Worm (Caenorhabditis elegans) whole organism, L1 larva: Measurements from ENCODE around the gene rips-1.
A peak's percentile ranks its signal among the peaks of the same experiment; 100 is the strongest.

Source experiments
- C04F5.9 ChIP-seq: sonication (generic microtip); optimal IDR thresholded peaks from 2 replicates; lab custom pipeline; 2016; ENCODE audit warnings: missing genetic modification characterization, missing compliant biosample characterization
- C34B4.2 ChIP-seq: sonication (generic microtip); optimal IDR thresholded peaks from 2 replicates; lab custom pipeline; 2017; ENCODE audit warnings: mild to moderate bottlenecking, missing genetic modification characterization, missing compliant biosample characterization
- Y116A8C.19 ChIP-seq: sonication (generic microtip); optimal IDR thresholded peaks from 2 replicates; lab custom pipeline; 2016; ENCODE audit warnings: missing compliant biosample characterization, missing genetic modification characterization, borderline replicate concordance
- alr-1 ChIP-seq: fragments of 200-800 bp; sonication (Bioruptor generic); optimal IDR thresholded peaks from 2 replicates; lab custom pipeline; 2018; ENCODE audit warnings: borderline replicate concordance, mild to moderate bottlenecking, missing genetic modification characterization, missing compliant biosample characterization
- blmp-1 ChIP-seq: fragments of 150-350 bp; optimal IDR thresholded peaks from 2 replicates; lab custom pipeline; 2014; ENCODE audit warnings: missing biosample characterization, missing genetic modification characterization
- ceh-63 ChIP-seq: fragments of 200-800 bp; sonication (Bioruptor generic); optimal IDR thresholded peaks from 2 replicates; lab custom pipeline; 2018; ENCODE audit warnings: mild to moderate bottlenecking, missing genetic modification characterization, missing compliant biosample characterization
- ceh-8 ChIP-seq: fragments of 200-800 bp; sonication (Bioruptor generic); optimal IDR thresholded peaks from 2 replicates; lab custom pipeline; 2018; ENCODE audit warnings: mild to moderate bottlenecking, missing genetic modification characterization, moderate library complexity, missing compliant biosample characterization
- ceh-82 ChIP-seq, 3 experiments: fragments of 150-350 bp in 1 of 3; sonication (generic microtip) in 2 of 3; optimal IDR thresholded peaks; 2 replicates each; lab custom pipeline; 2014 to 2017; ENCODE audit warnings: missing biosample characterization in 3 of 3, missing genetic modification characterization in 3 of 3
- ceh-88 ChIP-seq: fragments of 200-800 bp; sonication (Bioruptor generic); IDR thresholded peaks from 2 replicates; pipeline ENCODE4 v1.3.6; 2022; ENCODE audit warnings: missing genetic modification characterization, missing compliant biosample characterization
- dpl-1 ChIP-seq, 3 experiments: fragments of 150-350 bp in 2 of 3; sonication (generic microtip) in 1 of 3; optimal IDR thresholded peaks; 2 replicates each; lab custom pipeline; 2014 to 2017; ENCODE audit warnings: missing biosample characterization in 3 of 3, missing genetic modification characterization in 3 of 3, missing genetic modification reagents in 3 of 3
- dsc-1 ChIP-seq: sonication (generic microtip); optimal IDR thresholded peaks from 2 replicates; lab custom pipeline; 2016; ENCODE audit warnings: mild to moderate bottlenecking, missing genetic modification characterization, missing compliant biosample characterization
- efl-1 ChIP-seq, 4 experiments: fragments of 150-350 bp; optimal IDR thresholded peaks in 3 of 4; peaks in 1 of 4; 1 replicate in 1 of 4; 2 replicates in 3 of 4; lab custom pipeline; 2014; ENCODE audit warnings: missing biosample characterization in 2 of 4, missing genetic modification characterization in 2 of 4, missing genetic modification reagents in 2 of 4
- egl-13 ChIP-seq: sonication (generic microtip); optimal IDR thresholded peaks from 2 replicates; lab custom pipeline; 2016; ENCODE audit warnings: missing genotype, missing genetic modification reagents, missing genetic modification characterization, missing compliant biosample characterization
- egl-27 ChIP-seq, 2 experiments: fragments of 150-350 bp in 1 of 2; sonication (generic microtip); optimal IDR thresholded peaks; 3 replicates each; lab custom pipeline; 2017 to 2018; ENCODE audit warnings: missing biosample characterization in 2 of 2, missing genetic modification characterization in 2 of 2, missing genetic modification reagents in 2 of 2
- elt-2 ChIP-seq: sonication (generic microtip); optimal IDR thresholded peaks from 2 replicates; lab custom pipeline; 2016; ENCODE audit warnings: missing genetic modification characterization, mild to moderate bottlenecking, inconsistent platforms, missing compliant biosample characterization, missing genetic modification reagents
- elt-3 ChIP-seq, 6 experiments: fragments of 150-350 bp in 1 of 6; sonication (generic microtip); optimal IDR thresholded peaks; 2 replicates each; lab custom pipeline; 2017 to 2018; ENCODE audit warnings: missing biosample characterization in 6 of 6, missing genetic modification characterization in 6 of 6, inconsistent platforms in 1 of 6
- ets-5 ChIP-seq: fragments of 200-800 bp; sonication (Bioruptor generic); IDR thresholded peaks from 2 replicates; pipeline ENCODE4 v1.3.6; 2022; ENCODE audit warnings: missing genetic modification characterization, missing compliant biosample characterization
- fkh-10 ChIP-seq: sonication (generic microtip); optimal IDR thresholded peaks from 2 replicates; lab custom pipeline; 2017; ENCODE audit warnings: missing biosample characterization, missing genetic modification reagents, missing genetic modification characterization
- fkh-4 ChIP-seq: sonication (generic microtip); optimal IDR thresholded peaks from 2 replicates; lab custom pipeline; 2016; ENCODE audit warnings: missing compliant biosample characterization, missing genetic modification characterization, borderline replicate concordance
- fkh-8 ChIP-seq: sonication (generic microtip); optimal IDR thresholded peaks from 2 replicates; lab custom pipeline; 2016; ENCODE audit warnings: mild to moderate bottlenecking, missing genetic modification characterization, missing compliant biosample characterization
- grh-1 ChIP-seq: fragments of 200-800 bp; sonication (Bioruptor generic); IDR thresholded peaks from 2 replicates; pipeline ENCODE4 v1.3.6; 2022; ENCODE audit warnings: missing genetic modification reagents, missing genetic modification characterization, missing compliant biosample characterization
- hlh-4 ChIP-seq: sonication (generic microtip); optimal IDR thresholded peaks from 2 replicates; lab custom pipeline; 2016; ENCODE audit warnings: mild to moderate bottlenecking, missing genetic modification characterization, missing compliant biosample characterization
- irx-1 ChIP-seq: sonication (generic microtip); optimal IDR thresholded peaks from 2 replicates; lab custom pipeline; 2016; ENCODE audit warnings: missing genetic modification characterization, missing compliant biosample characterization
- lin-15B ChIP-seq: fragments of 150-350 bp; sonication (generic microtip); optimal IDR thresholded peaks from 3 replicates; lab custom pipeline; 2014; ENCODE audit warnings: missing biosample characterization, missing genetic modification characterization
- lir-3 ChIP-seq: sonication (generic microtip); optimal IDR thresholded peaks from 2 replicates; lab custom pipeline; 2016; ENCODE audit warnings: mild to moderate bottlenecking, missing genetic modification characterization, moderate library complexity, missing compliant biosample characterization; ENCODE audit not compliant: poor library complexity
- lsy-2 ChIP-seq, 2 experiments: fragments of 150-350 bp; optimal IDR thresholded peaks; 2 replicates each; lab custom pipeline; 2014; ENCODE audit warnings: missing biosample characterization in 2 of 2, missing genetic modification characterization in 2 of 2
- mab-9 ChIP-seq: fragments of 200-800 bp; sonication (Bioruptor generic); IDR thresholded peaks from 2 replicates; pipeline ENCODE4 v1.3.6; 2022; ENCODE audit warnings: missing genetic modification reagents, missing genetic modification characterization, missing compliant biosample characterization
- mdl-1 ChIP-seq, 2 experiments: fragments of 150-350 bp; optimal IDR thresholded peaks; 2 replicates each; lab custom pipeline; 2014 to 2017; ENCODE audit warnings: missing biosample characterization in 2 of 2, missing genetic modification characterization in 2 of 2, inconsistent platforms in 1 of 2
- mep-1 ChIP-seq: fragments of 150-350 bp; optimal IDR thresholded peaks from 2 replicates; lab custom pipeline; 2014; ENCODE audit warnings: missing biosample characterization, missing genetic modification characterization
- nhr-12 ChIP-seq: sonication (generic microtip); optimal IDR thresholded peaks from 2 replicates; lab custom pipeline; 2017; ENCODE audit warnings: missing biosample characterization, missing genetic modification characterization
- nhr-19 ChIP-seq: fragments of 200-800 bp; sonication (Bioruptor generic); conservative IDR thresholded peaks from 2 replicates; pipeline ENCODE4 v1.3.6; 2022; ENCODE audit warnings: missing genetic modification characterization, missing compliant biosample characterization
- nhr-20 ChIP-seq: sonication (generic microtip); optimal IDR thresholded peaks from 2 replicates; lab custom pipeline; 2016; ENCODE audit warnings: mild to moderate bottlenecking, missing genetic modification characterization, missing compliant biosample characterization
- nhr-237 ChIP-seq: fragments of 150-350 bp; optimal IDR thresholded peaks from 2 replicates; lab custom pipeline; 2014; ENCODE audit warnings: missing biosample characterization, missing genetic modification characterization
- nhr-47 ChIP-seq: sonication (generic microtip); optimal IDR thresholded peaks from 2 replicates; lab custom pipeline; 2016; ENCODE audit warnings: mild to moderate bottlenecking, missing genetic modification characterization, moderate library complexity, missing compliant biosample characterization
- nhr-71 ChIP-seq: sonication (generic microtip); optimal IDR thresholded peaks from 2 replicates; lab custom pipeline; 2016; ENCODE audit warnings: mild to moderate bottlenecking, missing genetic modification characterization, moderate library complexity, missing compliant biosample characterization
- nhr-77 ChIP-seq: fragments of 150-350 bp; optimal IDR thresholded peaks from 2 replicates; lab custom pipeline; 2014; ENCODE audit warnings: missing biosample characterization, missing genetic modification characterization
- nhr-90 ChIP-seq: sonication (generic microtip); optimal IDR thresholded peaks from 2 replicates; lab custom pipeline; 2016; ENCODE audit warnings: mild to moderate bottlenecking, missing genetic modification characterization, missing compliant biosample characterization; ENCODE audit not compliant: poor library complexity
- pax-3 ChIP-seq: fragments of 200-800 bp; sonication (Bioruptor generic); optimal IDR thresholded peaks from 2 replicates; lab custom pipeline; 2018; ENCODE audit warnings: mild to moderate bottlenecking, missing genetic modification characterization, moderate library complexity, missing compliant biosample characterization
- skn-1 ChIP-seq: fragments of 150-350 bp; optimal IDR thresholded peaks from 2 replicates; lab custom pipeline; 2014; ENCODE audit warnings: missing biosample characterization, missing genetic modification characterization
- sptf-1 ChIP-seq: fragments of 150-350 bp; optimal IDR thresholded peaks from 2 replicates; lab custom pipeline; 2014; ENCODE audit warnings: missing biosample characterization, missing genetic modification characterization
- swsn-7 ChIP-seq: sonication (generic microtip); optimal IDR thresholded peaks from 2 replicates; lab custom pipeline; 2016; ENCODE audit warnings: missing genetic modification characterization, missing compliant biosample characterization
- tbx-2 ChIP-seq: sonication (generic microtip); optimal IDR thresholded peaks from 2 replicates; lab custom pipeline; 2016; ENCODE audit warnings: missing genetic modification characterization, missing compliant biosample characterization
- tlp-1 ChIP-seq: fragments of 150-350 bp; optimal IDR thresholded peaks from 2 replicates; lab custom pipeline; 2014; ENCODE audit warnings: missing biosample characterization, missing genetic modification characterization
- unc-130 ChIP-seq: fragments of 150-350 bp; optimal IDR thresholded peaks from 2 replicates; lab custom pipeline; 2017; ENCODE audit warnings: missing biosample characterization, missing genetic modification characterization, inconsistent platforms
- unc-30 ChIP-seq: sonication (generic microtip); optimal IDR thresholded peaks from 2 replicates; lab custom pipeline; 2017; ENCODE audit warnings: missing biosample characterization, missing genetic modification characterization
- unc-62 ChIP-seq: fragments of 150-350 bp; optimal IDR thresholded peaks from 2 replicates; lab custom pipeline; 2014; ENCODE audit warnings: missing biosample characterization, missing genetic modification reagents, missing genetic modification characterization
- unc-98 ChIP-seq: fragments of 200-800 bp; sonication (Bioruptor generic); IDR thresholded peaks from 2 replicates; pipeline ENCODE4 v1.3.6; 2022; ENCODE audit warnings: missing genetic modification characterization, missing compliant biosample characterization
- vab-15 ChIP-seq: sonication (generic microtip); optimal IDR thresholded peaks from 2 replicates; lab custom pipeline; 2017; ENCODE audit warnings: missing genotype, mild to moderate bottlenecking, missing genetic modification characterization, missing compliant biosample characterization
- xbp-1 ChIP-seq: sonication (generic microtip); optimal IDR thresholded peaks from 2 replicates; lab custom pipeline; 2016; ENCODE audit warnings: missing genetic modification characterization, missing compliant biosample characterization
- zag-1 ChIP-seq: fragments of 150-350 bp; optimal IDR thresholded peaks from 2 replicates; lab custom pipeline; 2014; ENCODE audit warnings: missing biosample characterization, missing genetic modification characterization
- zip-4 ChIP-seq: fragments of 200-800 bp; sonication (Bioruptor generic); optimal IDR thresholded peaks from 2 replicates; lab custom pipeline; 2018; ENCODE audit warnings: mild to moderate bottlenecking, missing genetic modification characterization, moderate library complexity, missing compliant biosample characterization
- ztf-4 ChIP-seq: fragments of 150-350 bp; optimal IDR thresholded peaks from 2 replicates; lab custom pipeline; 2014; ENCODE audit warnings: missing biosample characterization, missing genetic modification characterization

The rips-1 gene

ce11 chrV:3743172-3743626 is 28.6 kb upstream of the rips-1 start, which contains the start of gene mtm-9 (continued):
- no peak for TF ChIP-seq pax-3 (tag; lab: Kevin White, UChicago)
- no peak for TF ChIP-seq grh-1 (GFP tag; lab: Robert Waterston, UW)
- peak; percentile 17 for TF ChIP-seq nhr-77
- TF ChIP-seq nhr-90 (tag; lab: Kevin White, UChicago): peak; percentile 40
- TF ChIP-seq ets-5 (GFP tag; lab: Robert Waterston, UW): no peak
- TF ChIP-seq nhr-237 (tag; lab: Kevin White, UChicago): no peak
- TF ChIP-seq mep-1: peak; percentile 42
- no peak for TF ChIP-seq tlp-1 (tag; lab: Kevin White, UChicago)
- TF ChIP-seq dsc-1 (tag; lab: Kevin White, UChicago): no peak
- no peak for TF ChIP-seq egl-13
- TF ChIP-seq hlh-4 (tag; lab: Kevin White, UChicago): no peak
- peak; percentile 36 for TF ChIP-seq tbx-2
- TF ChIP-seq ceh-88: no peak
- no peak for TF ChIP-seq unc-62
- peak; percentile 46 for TF ChIP-seq irx-1 (tag; lab: Kevin White, UChicago)
- no peak for TF ChIP-seq mdl-1 (tag; optimal IDR thresholded peaks at IDR 0.05; lab: Kevin White, UChicago)
- no peak for TF ChIP-seq vab-15 (tag; lab: Kevin White, UChicago)
- no peak for TF ChIP-seq lir-3
- TF ChIP-seq skn-1: peak; percentile 46
- TF ChIP-seq alr-1 (tag; lab: Kevin White, UChicago): no peak
- no peak for TF ChIP-seq unc-98 (GFP tag; lab: Robert Waterston, UW)
- TF ChIP-seq blmp-1 (tag; lab: Kevin White, UChicago): peak; percentile 55
- peak; percentile 28 for TF ChIP-seq unc-130 (tag; lab: Kevin White, UChicago)
- peak; percentile 40 for TF ChIP-seq swsn-7
- TF ChIP-seq sptf-1 (tag; lab: Kevin White, UChicago): no peak
- peak; percentile 22 for TF ChIP-seq xbp-1
- peak; percentile 63 for TF ChIP-seq nhr-20
- TF ChIP-seq egl-27 (tag; optimal IDR thresholded peaks at IDR 0.05; lab: Kevin White, UChicago): no peak
- no peak for TF ChIP-seq elt-2
- no peak for TF ChIP-seq ceh-63
- no peak for TF ChIP-seq lin-15B (tag; lab: Kevin White, UChicago)
- peak in 1 of 6 experiments; percentile 57 for TF ChIP-seq elt-3 (tag; optimal IDR thresholded peaks at IDR 0.05; lab: Kevin White, UChicago)
- no peak for TF ChIP-seq fkh-10 (GFP tag; lab: Kevin White, UChicago)
- TF ChIP-seq nhr-71 (tag; lab: Kevin White, UChicago): no peak
- peak; percentile 37 for TF ChIP-seq ceh-8 (GFP tag; lab: Kevin White, UChicago)
- peak in 1 of 3 experiments; percentile 33 for TF ChIP-seq ceh-82 (tag; optimal IDR thresholded peaks at IDR 0.05; lab: Kevin White, UChicago)
- no peak for TF ChIP-seq ztf-4 (tag; lab: Kevin White, UChicago)
- no peak for TF ChIP-seq mab-9 (GFP tag; lab: Robert Waterston, UW)
- no peak for TF ChIP-seq Y116A8C.19 (tag; lab: Kevin White, UChicago)
- no peak for TF ChIP-seq C34B4.2 (tag; lab: Kevin White, UChicago)
- no peak for TF ChIP-seq fkh-4 (tag; lab: Kevin White, UChicago)
- peak; percentile 36 for TF ChIP-seq fkh-8 (tag; lab: Kevin White, UChicago)
- no peak for TF ChIP-seq C04F5.9 (tag; lab: Kevin White, UChicago)
- peak; percentile 32; the same call in 1 of the 2 replicates for TF ChIP-seq nhr-19
- TF ChIP-seq zag-1 (tag; lab: Kevin White, UChicago): no peak
- TF ChIP-seq dpl-1 (GFP tag; optimal IDR thresholded peaks at IDR 0.05; lab: Kevin White, UChicago): peak; percentile 91 to 94 (median 93)
- TF ChIP-seq nhr-12: no peak
- no peak for TF ChIP-seq nhr-47 (tag; lab: Kevin White, UChicago)
- no peak for TF ChIP-seq unc-30 (tag; lab: Kevin White, UChicago)
- TF ChIP-seq lsy-2 (tag; optimal IDR thresholded peaks at IDR 0.05; lab: Kevin White, UChicago): peak; percentile 47 to 82
- TF ChIP-seq zip-4 (GFP tag; lab: Kevin White, UChicago): no peak
- TF ChIP-seq efl-1 (optimal IDR thresholded peaks at IDR 0.05; lab: Kevin White, UChicago): peak; percentile 52 to 93
- TF ChIP-seq efl-1 (GFP tag; optimal IDR thresholded peaks at IDR 0.05 in 1 of 2; lab: Kevin White, UChicago): peak; percentile 93 to 99
